Worm (Caenorhabditis elegans) whole organism, early embryonic: ENCODE measurements around the gene C28H8.8.

Experiments
- F13C5.2 ChIP-seq: sonication (generic microtip); optimal IDR thresholded peaks from 2 replicates; lab custom pipeline; 2017; ENCODE audit warnings: mild to moderate bottlenecking, missing genetic modification characterization, inconsistent platforms, missing compliant biosample characterization
- aly-1 ChIP-seq: sonication (generic microtip); optimal IDR thresholded peaks from 2 replicates; lab custom pipeline; 2016; ENCODE audit warnings: missing genetic modification characterization, missing compliant biosample characterization
- ama-1 ChIP-seq: fragments of 150-350 bp; optimal IDR thresholded peaks from 2 replicates; lab custom pipeline; 2014
- ets-7 ChIP-seq: sonication (generic microtip); optimal IDR thresholded peaks from 2 replicates; lab custom pipeline; 2016; ENCODE audit warnings: missing genotype, missing genetic modification characterization, missing compliant biosample characterization
- flt-1 ChIP-seq: fragments of 200-800 bp; sonication (Bioruptor generic); IDR thresholded peaks from 2 replicates; pipeline ENCODE4 v1.3.6; 2022; ENCODE audit warnings: missing genetic modification characterization, missing compliant biosample characterization
- hmg-4 ChIP-seq: fragments of 200-800 bp; sonication (Bioruptor generic); optimal IDR thresholded peaks from 2 replicates; lab custom pipeline; 2018; ENCODE audit warnings: mild to moderate bottlenecking, missing genetic modification characterization, missing compliant biosample characterization
- hnd-1 ChIP-seq: sonication (generic microtip); optimal IDR thresholded peaks from 2 replicates; lab custom pipeline; 2016; ENCODE audit warnings: missing genetic modification characterization, missing compliant biosample characterization
- pes-1 ChIP-seq: fragments of 200-800 bp; sonication (Bioruptor generic); IDR thresholded peaks from 2 replicates; pipeline ENCODE4 v1.3.6; 2022; ENCODE audit warnings: missing genetic modification reagents, missing genetic modification characterization, missing compliant biosample characterization
- scrt-1 ChIP-seq: fragments of 200-800 bp; sonication (Bioruptor generic); IDR thresholded peaks from 2 replicates; pipeline ENCODE4 v1.3.6; 2022; ENCODE audit warnings: missing genetic modification characterization, missing compliant biosample characterization
- sea-1 ChIP-seq: fragments of 200-800 bp; sonication (Bioruptor generic); conservative IDR thresholded peaks from 2 replicates; pipeline ENCODE4 v1.3.6; 2022; ENCODE audit warnings: missing genetic modification characterization, missing compliant biosample characterization
- tbx-11 ChIP-seq: fragments of 200-800 bp; sonication (Bioruptor generic); IDR thresholded peaks from 2 replicates; pipeline ENCODE4 v1.3.6; 2022; ENCODE audit warnings: missing genetic modification characterization, missing compliant biosample characterization
- tbx-37 ChIP-seq: fragments of 200-800 bp; sonication (Bioruptor generic); conservative IDR thresholded peaks from 2 replicates; pipeline ENCODE4 v1.3.6; 2022; ENCODE audit warnings: missing genetic modification reagents, missing genetic modification characterization, missing compliant biosample characterization
- tra-4 ChIP-seq: sonication (generic microtip); optimal IDR thresholded peaks from 2 replicates; lab custom pipeline; 2017; ENCODE audit warnings: missing genetic modification characterization, missing compliant biosample characterization

DNA sequence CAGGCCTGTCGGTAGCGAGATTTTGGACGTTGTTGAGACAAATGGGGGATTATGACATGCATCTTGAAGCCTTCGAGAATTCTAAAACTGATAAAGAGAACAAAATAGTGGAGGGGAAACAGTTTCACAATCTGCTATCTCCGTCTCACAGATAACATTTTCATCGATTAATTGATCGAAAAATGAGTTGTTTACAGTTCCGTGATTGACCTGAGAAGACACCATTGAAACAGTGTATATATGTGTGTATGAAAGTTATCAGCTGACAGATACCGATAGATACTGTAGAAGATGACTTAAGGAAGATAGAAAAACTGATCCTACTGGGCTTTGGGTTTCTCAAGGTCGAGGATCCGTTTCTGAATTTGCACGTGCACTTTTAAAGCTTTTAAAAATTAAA, 49.4 kb downstream of the C28H8.8 start:
- TF ChIP-seq ama-1 (lab: Kevin White, UChicago): no peak
- TF ChIP-seq hnd-1 (tag; lab: Kevin White, UChicago): no peak
- TF ChIP-seq tra-4 (tag; lab: Kevin White, UChicago): no peak
- no peak for TF ChIP-seq scrt-1 (GFP tag; lab: Robert Waterston, UW)
- TF ChIP-seq F13C5.2 (tag; lab: Kevin White, UChicago): no peak
- TF ChIP-seq aly-1 (tag; lab: Kevin White, UChicago): no peak
- TF ChIP-seq hmg-4: no peak
- no peak for TF ChIP-seq tbx-37 (GFP tag; lab: Robert Waterston, UW)
- TF ChIP-seq flt-1 (GFP tag; lab: Robert Waterston, UW): no peak
- no peak for TF ChIP-seq pes-1 (GFP tag; lab: Robert Waterston, UW)
- TF ChIP-seq tbx-11 (GFP tag; lab: Robert Waterston, UW): no peak
- TF ChIP-seq ets-7 (tag; lab: Kevin White, UChicago): no peak
- TF ChIP-seq sea-1 (GFP tag; lab: Robert Waterston, UW): no peak
